Fruit fly (Drosophila melanogaster): ENCODE results near the gene CG32069.

Gene CG32069

DNA sequence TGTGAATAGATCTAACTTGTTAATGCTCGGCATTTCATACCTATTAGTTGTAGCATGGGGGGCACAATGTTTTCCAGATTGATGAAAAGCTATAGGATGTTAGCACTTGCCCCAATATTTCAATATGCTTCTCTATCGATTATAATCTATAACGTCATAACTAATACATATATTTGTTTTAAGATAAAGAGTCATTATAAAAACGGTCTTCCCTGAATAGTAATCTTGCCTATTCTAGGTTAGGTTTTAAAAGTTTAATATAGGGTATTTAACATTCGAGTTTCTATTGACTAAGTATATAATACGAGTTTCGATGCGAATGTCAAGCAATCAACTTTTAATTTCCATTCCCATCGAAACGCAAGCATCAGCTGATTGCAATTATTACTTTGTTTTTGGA lies 1.2 kb downstream of the CG32069 start, which contains the start of the genes CG6321 and Blos2 (continued):
- TF ChIP-seq CG42726 (GFP tag; IDR thresholded peaks at IDR 0.05; ENCODE audit: partially characterized antibody) = no peak
- peak; percentile 68 for TF ChIP-seq scrt (GFP tag; optimal IDR thresholded peaks at IDR 0.05)
- TF ChIP-seq CG34422 (GFP tag; IDR thresholded peaks at IDR 0.05) = 0 out of 3 replicates have a peak, but pooled peaks have one; percentile 38
- peak; percentile 17 for TF ChIP-seq CG18011 (GFP tag; optimal IDR thresholded peaks at IDR 0.05)
- peak; percentile 76 for TF ChIP-seq Abd-B (GFP tag; optimal IDR thresholded peaks at IDR 0.05)
- peak; percentile 82 for TF ChIP-seq Hmr (GFP tag; optimal IDR thresholded peaks at IDR 0.05)
- TF ChIP-seq CG1647 (GFP tag; optimal IDR thresholded peaks at IDR 0.05) = peak; percentile 3
- no peak for TF ChIP-seq Doc3 (GFP tag; IDR thresholded peaks at IDR 0.05; ENCODE audit: partially characterized antibody)
- TF ChIP-seq seq (GFP tag; IDR thresholded peaks at IDR 0.05) = peak; percentile 16; the same call in 1 of the 2 replicates
- TF ChIP-seq CG10959 (GFP tag; IDR thresholded peaks at IDR 0.05) = peak; percentile 27; the same call in 1 of the 2 replicates
- peak; percentile 75 for TF ChIP-seq gsb-n (tag; optimal IDR thresholded peaks at IDR 0.05)
- TF ChIP-seq CG12236 (GFP tag; optimal IDR thresholded peaks at IDR 0.05) = peak; percentile 18
- no peak for TF ChIP-seq otp (GFP tag; IDR thresholded peaks at IDR 0.05)
- TF ChIP-seq zf30C (GFP tag; optimal IDR thresholded peaks at IDR 0.05) = no peak
- peak; percentile 76 for TF ChIP-seq CG12299 (tag; optimal IDR thresholded peaks at IDR 0.05)
- peak; percentile 50 for TF ChIP-seq CG6683 (GFP tag; optimal IDR thresholded peaks at IDR 0.05)
- TF ChIP-seq CG33557 (GFP tag; optimal IDR thresholded peaks at IDR 0.05) = peak; percentile 59
- TF ChIP-seq nmo (GFP tag; optimal IDR thresholded peaks at IDR 0.05) = peak; percentile 85
- peak; percentile 69 for TF ChIP-seq odd (GFP tag; optimal IDR thresholded peaks at IDR 0.05)
- TF ChIP-seq Bgb (GFP tag; IDR thresholded peaks at IDR 0.05; ENCODE audit: partially characterized antibody) = no peak
- peak; percentile 63; the same call in 2 of the 3 replicates for TF ChIP-seq Dbx (GFP tag; IDR thresholded peaks at IDR 0.05)
- no peak for TF ChIP-seq CG9215 (GFP tag; IDR thresholded peaks at IDR 0.05)
- no peak for TF ChIP-seq repo (GFP tag; optimal IDR thresholded peaks at IDR 0.05)
- TF ChIP-seq CG10321 (GFP tag; IDR thresholded peaks at IDR 0.05) = no peak
- peak; percentile 30 for TF ChIP-seq stwl (tag; optimal IDR thresholded peaks at IDR 0.05)
- peak; percentile 69 for TF ChIP-seq Nf-YC (tag; optimal IDR thresholded peaks at IDR 0.05)
- no peak for TF ChIP-seq CG7745 (tag; optimal IDR thresholded peaks at IDR 0.05)
- peak; percentile 78 for TF ChIP-seq Blimp-1 (GFP tag; optimal IDR thresholded peaks at IDR 0.05)
- no peak for TF ChIP-seq aop (GFP tag; IDR thresholded peaks at IDR 0.05)
- no peak for TF ChIP-seq CG10565 (GFP tag; optimal IDR thresholded peaks at IDR 0.05)
- no peak for TF ChIP-seq sens-2 (GFP tag; IDR thresholded peaks at IDR 0.05)
- TF ChIP-seq CG9727 (GFP tag; optimal IDR thresholded peaks at IDR 0.05) = peak; percentile 64
- TF ChIP-seq cg (GFP tag; optimal IDR thresholded peaks at IDR 0.05) = no peak
- peak; percentile 74 for TF ChIP-seq Sox100B (GFP tag; optimal IDR thresholded peaks at IDR 0.05)
- TF ChIP-seq sd (tag; optimal IDR thresholded peaks at IDR 0.05) = peak; percentile 67
- TF ChIP-seq peb (GFP tag; IDR thresholded peaks at IDR 0.05) = 0 out of 2 replicates have a peak, but pooled peaks have one; percentile 20
- TF ChIP-seq CG6813 (GFP tag; optimal IDR thresholded peaks at IDR 0.05) = peak; percentile 26
- TF ChIP-seq Atf-2 (GFP tag; optimal IDR thresholded peaks at IDR 0.05) = peak; percentile 11
- TF ChIP-seq CrebB (tag; optimal IDR thresholded peaks at IDR 0.05) = peak; percentile 74
- TF ChIP-seq CG7963 (GFP tag; IDR thresholded peaks at IDR 0.05; ENCODE audit: partially characterized antibody) = no peak
- peak; percentile 46 for TF ChIP-seq CG10366 (GFP tag; IDR thresholded peaks at IDR 0.05)
- no peak for TF ChIP-seq rib (GFP tag; IDR thresholded peaks at IDR 0.05)
- peak; percentile 36 for TF ChIP-seq CG2875 (GFP tag; optimal IDR thresholded peaks at IDR 0.05)
- TF ChIP-seq az2 (GFP tag; optimal IDR thresholded peaks at IDR 0.05) = peak; percentile 66
- peak; percentile 85 for TF ChIP-seq grau (tag; optimal IDR thresholded peaks at IDR 0.05)
- TF ChIP-seq CG6689 (GFP tag; IDR thresholded peaks at IDR 0.05) = peak; percentile 72
- no peak for TF ChIP-seq wdn (GFP tag; IDR thresholded peaks at IDR 0.05)
- TF ChIP-seq CG11696 (GFP tag; IDR thresholded peaks at IDR 0.05) = 0 out of 2 replicates have a peak, but pooled peaks have one; percentile 24
- no peak for TF ChIP-seq CG1832 (GFP tag; optimal IDR thresholded peaks at IDR 0.05)
- peak; percentile 53; the same call in 1 of the 3 replicates for TF ChIP-seq so (GFP tag; IDR thresholded peaks at IDR 0.05)
